Worm (Caenorhabditis elegans) whole organism, late embryonic: ENCODE measurements around the gene C18D4.12.

Source experiments
- ahr-1 ChIP-seq: sonication (generic microtip); optimal IDR thresholded peaks from 2 replicates; lab custom pipeline; 2016; ENCODE audit warnings: missing genetic modification characterization, missing compliant biosample characterization
- ceh-2 ChIP-seq: sonication (generic microtip); optimal IDR thresholded peaks from 2 replicates; lab custom pipeline; 2016; ENCODE audit warnings: missing genotype, missing genetic modification characterization, missing compliant biosample characterization
- hlh-30 ChIP-seq: sonication (generic microtip); optimal IDR thresholded peaks from 2 replicates; lab custom pipeline; 2017; ENCODE audit warnings: antibody characterized with exemption, missing genetic modification characterization, missing compliant biosample characterization; ENCODE audit not compliant: insufficient read depth
- pqm-1 ChIP-seq: sonication (generic microtip); optimal IDR thresholded peaks from 2 replicates; lab custom pipeline; 2016; ENCODE audit warnings: missing genetic modification characterization, missing compliant biosample characterization
- unc-55 ChIP-seq: sonication (generic microtip); optimal IDR thresholded peaks from 2 replicates; lab custom pipeline; 2017; ENCODE audit warnings: missing biosample characterization, missing genetic modification reagents, missing genetic modification characterization

- no peak for TF ChIP-seq ceh-2
- no peak for TF ChIP-seq unc-55 (GFP tag; lab: Kevin White, UChicago)
- no peak for TF ChIP-seq ahr-1 (tag; lab: Kevin White, UChicago)
- no peak for TF ChIP-seq hlh-30
- no peak for TF ChIP-seq pqm-1 (tag; lab: Kevin White, UChicago)
Measured at ce11 chrV:17539289-17539688, 8.9 kb upstream of the C18D4.12 start.
